Fruit fly (Drosophila melanogaster) whole organism, wandering third instar larva: ENCODE measurements around the gene ida.
A peak's percentile ranks its signal among the peaks of the same experiment; 100 is the strongest.

Experiments used
- Abd-B ChIP-seq: fragments of >200 bp; optimal IDR thresholded peaks from 2 replicates; lab custom pipeline; 2017; ENCODE audit warnings: missing biosample characterization, missing genetic modification characterization
- CG32264 ChIP-seq: fragments of 200-800 bp; sonication (Bioruptor generic); optimal IDR thresholded peaks from 2 replicates; lab custom pipeline; 2016; ENCODE audit warnings: missing biosample characterization, missing genetic modification characterization
- CG9705 ChIP-seq: fragments of 200-800 bp; sonication (Bioruptor generic); optimal IDR thresholded peaks from 2 replicates; lab custom pipeline; 2018; ENCODE audit warnings: missing biosample characterization, mild to moderate bottlenecking, missing genetic modification characterization
- CrebA ChIP-seq: fragments of 200-800 bp; sonication (Bioruptor generic); optimal IDR thresholded peaks from 2 replicates; lab custom pipeline; 2016; ENCODE audit warnings: missing biosample characterization, mild to moderate bottlenecking, missing genetic modification characterization, borderline replicate concordance
- Dfd ChIP-seq: fragments of >200 bp; optimal IDR thresholded peaks from 2 replicates; lab custom pipeline; 2017; ENCODE audit warnings: missing biosample characterization, missing genetic modification characterization
- Dif ChIP-seq: fragments of 200-275, 200-300 bp; sonication (Bioruptor generic); optimal IDR thresholded peaks from 2 replicates; lab custom pipeline; 2018; ENCODE audit warnings: missing biosample characterization, missing genetic modification characterization; ENCODE audit not compliant: partially characterized antibody
- GATAd ChIP-seq: sonication (Bioruptor generic); optimal IDR thresholded peaks from 2 replicates; lab custom pipeline; 2016; ENCODE audit warnings: missing biosample characterization, missing genetic modification characterization
- HLH106 ChIP-seq: fragments of 200-800 bp; optimal IDR thresholded peaks from 3 replicates; lab custom pipeline; 2019; ENCODE audit warnings: missing biosample characterization, mild to moderate bottlenecking, missing genetic modification characterization, moderate library complexity
- Hnf4 ChIP-seq: fragments of 200-800 bp; sonication (Bioruptor generic); optimal IDR thresholded peaks from 2 replicates; lab custom pipeline; 2016; ENCODE audit warnings: missing biosample characterization, mild to moderate bottlenecking, missing genetic modification characterization
- Hr78 ChIP-seq: fragments of >200 bp; optimal IDR thresholded peaks from 2 replicates; lab custom pipeline; 2017; ENCODE audit warnings: missing biosample characterization, missing genetic modification characterization
- Hr83 ChIP-seq: fragments of 200-300 bp; sonication (Bioruptor generic); optimal IDR thresholded peaks from 2 replicates; lab custom pipeline; 2016; ENCODE audit warnings: missing biosample characterization, mild to moderate bottlenecking, missing genetic modification characterization, moderate library complexity; ENCODE audit not compliant: poor library complexity, severe bottlenecking
- Jra ChIP-seq: sonication (Bioruptor generic); optimal IDR thresholded peaks from 2 replicates; lab custom pipeline; 2016; ENCODE audit warnings: missing biosample characterization, missing genetic modification characterization
- Mio ChIP-seq: sonication (Bioruptor generic); optimal IDR thresholded peaks from 2 replicates; lab custom pipeline; 2016; ENCODE audit warnings: missing biosample characterization, missing genetic modification characterization
- Myc ChIP-seq: fragments of >200 bp; optimal IDR thresholded peaks from 2 replicates; lab custom pipeline; 2017
- N ChIP-seq: fragments of >200 bp; optimal IDR thresholded peaks from 2 replicates; lab custom pipeline; 2018; ENCODE audit warnings: missing biosample characterization, missing external identifiers, missing genetic modification characterization
- OdsH ChIP-seq: fragments of 200-800 bp; sonication (Bioruptor generic); optimal IDR thresholded peaks from 2 replicates; lab custom pipeline; 2016; ENCODE audit warnings: missing biosample characterization, mild to moderate bottlenecking, missing genetic modification characterization
- Rel ChIP-seq, 2 experiments: fragments of 200-800 bp; sonication (Bioruptor generic) in 1 of 2; optimal IDR thresholded peaks; 2 replicates in 1 of 2; 3 replicates in 1 of 2; lab custom pipeline; 2016 to 2019; ENCODE audit warnings: mild to moderate bottlenecking in 2 of 2, missing biosample characterization in 2 of 2, missing genetic modification characterization in 2 of 2, moderate library complexity in 1 of 2
- Sp1 ChIP-seq: fragments of 200-800 bp; sonication (Bioruptor generic); optimal IDR thresholded peaks from 3 replicates; lab custom pipeline; 2019; ENCODE audit warnings: missing biosample characterization, mild to moderate bottlenecking, missing genetic modification characterization, moderate library complexity
- Vsx2 ChIP-seq: fragments of 200-300, 225-300 bp; sonication (Bioruptor generic); optimal IDR thresholded peaks from 2 replicates; lab custom pipeline; 2018; ENCODE audit warnings: missing biosample characterization, missing genetic modification characterization; ENCODE audit not compliant: partially characterized antibody
- br ChIP-seq: fragments of 200-800 bp; sonication (Bioruptor generic); optimal IDR thresholded peaks from 2 replicates; lab custom pipeline; 2016; ENCODE audit warnings: missing biosample characterization, missing genetic modification characterization
- brk ChIP-seq: fragments of 200-800 bp; sonication (Bioruptor generic); optimal IDR thresholded peaks from 2 replicates; lab custom pipeline; 2016; ENCODE audit warnings: missing biosample characterization, mild to moderate bottlenecking, missing genetic modification characterization
- dl ChIP-seq, 2 experiments: fragments of 175-275, 200-275 bp in 1 of 2; fragments of 200-275 bp in 1 of 2; sonication (Bioruptor generic); optimal IDR thresholded peaks; lab custom pipeline; 2018; ENCODE audit warnings: mild to moderate bottlenecking in 2 of 2, missing biosample characterization in 2 of 2, missing genetic modification characterization in 2 of 2, moderate library complexity in 2 of 2; ENCODE audit not compliant: partially characterized antibody in 2 of 2, insufficient read depth in 1 of 2
- dmrt93B ChIP-seq: fragments of 200-800 bp; sonication (Bioruptor generic); optimal IDR thresholded peaks from 2 replicates; lab custom pipeline; 2018; ENCODE audit warnings: missing biosample characterization, mild to moderate bottlenecking, missing genetic modification characterization
- dsf ChIP-seq: sonication (Bioruptor generic); optimal IDR thresholded peaks from 2 replicates; lab custom pipeline; 2016; ENCODE audit warnings: missing biosample characterization, missing genetic modification characterization, borderline replicate concordance
- ey ChIP-seq: fragments of 200-800 bp; sonication (Bioruptor generic); optimal IDR thresholded peaks from 2 replicates; lab custom pipeline; 2016; ENCODE audit warnings: missing biosample characterization, missing genetic modification characterization
- foxo ChIP-seq, 2 experiments: fragments of 200-800 bp; sonication (Bioruptor generic); optimal IDR thresholded peaks; 2 replicates in 1 of 2; 3 replicates in 1 of 2; lab custom pipeline; 2016 to 2017; ENCODE audit warnings: missing biosample characterization in 2 of 2, missing genetic modification characterization in 2 of 2
- fru ChIP-seq: fragments of 200-800 bp; sonication (Bioruptor generic); optimal IDR thresholded peaks from 3 replicates; lab custom pipeline; 2016; ENCODE audit warnings: missing biosample characterization, mild to moderate bottlenecking, missing genetic modification characterization
- h ChIP-seq: fragments of 200-800 bp; sonication (Bioruptor generic); optimal IDR thresholded peaks from 3 replicates; lab custom pipeline; 2016; ENCODE audit warnings: missing biosample characterization, mild to moderate bottlenecking, missing genetic modification characterization
- jim ChIP-seq: fragments of 175-275, 200-325 bp; sonication (Bioruptor generic); optimal IDR thresholded peaks from 2 replicates; lab custom pipeline; 2016; ENCODE audit warnings: missing biosample characterization, mild to moderate bottlenecking, missing genetic modification characterization
- lola ChIP-seq: fragments of >200 bp; optimal IDR thresholded peaks from 2 replicates; lab custom pipeline; 2017; ENCODE audit warnings: missing biosample characterization, missing genetic modification characterization
- pan ChIP-seq: fragments of >200 bp; optimal IDR thresholded peaks from 2 replicates; lab custom pipeline; 2017
- psq ChIP-seq: fragments of 200-800 bp; sonication (Bioruptor generic); optimal IDR thresholded peaks from 3 replicates; lab custom pipeline; 2017; ENCODE audit warnings: missing biosample characterization, mild to moderate bottlenecking, missing genetic modification characterization, moderate library complexity
- rgr ChIP-seq: fragments of 200-800 bp; sonication (Bioruptor generic); optimal IDR thresholded peaks from 3 replicates; lab custom pipeline; 2016; ENCODE audit warnings: missing biosample characterization, mild to moderate bottlenecking, missing genetic modification characterization
- sage ChIP-seq: fragments of 200-800 bp; sonication (Bioruptor generic); optimal IDR thresholded peaks from 2 replicates; lab custom pipeline; 2016; ENCODE audit warnings: missing biosample characterization, mild to moderate bottlenecking, missing genetic modification characterization
- sv ChIP-seq: fragments of 200-800 bp; sonication (Bioruptor generic); optimal IDR thresholded peaks from 3 replicates; lab custom pipeline; 2016; ENCODE audit warnings: missing biosample characterization, missing genetic modification characterization
- tai ChIP-seq: sonication (Bioruptor generic); optimal IDR thresholded peaks from 2 replicates; lab custom pipeline; 2016; ENCODE audit warnings: missing biosample characterization, missing genetic modification characterization
- usp ChIP-seq: fragments of >200 bp; optimal IDR thresholded peaks from 2 replicates; lab custom pipeline; 2017; ENCODE audit warnings: missing biosample characterization, missing genetic modification characterization
- woc ChIP-seq: sonication (Bioruptor generic); optimal IDR thresholded peaks from 2 replicates; lab custom pipeline; 2016; ENCODE audit warnings: missing biosample characterization, mild to moderate bottlenecking, missing genetic modification characterization

Gene ida

dm6 chr3L:3928205-3928942 lies 23.2 kb downstream of the ida start:
- TF ChIP-seq brk (GFP tag; lab: Kevin White, UChicago), result peak; percentile 85
- TF ChIP-seq woc (GFP tag; lab: Kevin White, UChicago), result peak; percentile 57
- TF ChIP-seq h (GFP tag; lab: Kevin White, UChicago), result peak; percentile 97
- peak; percentile 79 for TF ChIP-seq sage
- peak; percentile 92 for TF ChIP-seq Hnf4
- no peak for TF ChIP-seq Dfd (GFP tag; lab: Kevin White, UChicago)
- TF ChIP-seq OdsH (GFP tag; lab: Kevin White, UChicago), result peak; percentile 95
- no peak for TF ChIP-seq N (GFP tag; lab: Kevin White, UChicago)
- TF ChIP-seq Hr83, result peak; percentile 70
- TF ChIP-seq dmrt93B (GFP tag; lab: Kevin White, UChicago), result peak; percentile 79
- no peak for TF ChIP-seq dl (GFP tag; optimal IDR thresholded peaks at IDR 0.05; lab: Kevin White, UChicago; ENCODE audit: insufficient read depth in 1 of 2, partially characterized antibody in 2 of 2)
- TF ChIP-seq ey, result peak; percentile 97
- TF ChIP-seq psq (GFP tag; lab: Kevin White, UChicago), result peak; percentile 89
- peak; percentile 84 for TF ChIP-seq Jra (GFP tag; lab: Kevin White, UChicago)
- peak; percentile 87 for TF ChIP-seq tai (GFP tag; lab: Kevin White, UChicago)
- peak; percentile 75 for TF ChIP-seq CG32264 (GFP tag; lab: Kevin White, UChicago)
- peak; percentile 84 for TF ChIP-seq GATAd (GFP tag; lab: Kevin White, UChicago)
- TF ChIP-seq Hr78 (GFP tag; lab: Kevin White, UChicago), result no peak
- TF ChIP-seq pan (lab: Kevin White, UChicago), result no peak
- TF ChIP-seq Myc, result no peak
- TF ChIP-seq Sp1 (GFP tag; lab: Kevin White, UChicago), result peak; percentile 91
- peak; percentile 24 for TF ChIP-seq jim (GFP tag; lab: Kevin White, UChicago)
- peak; percentile 37 to 95 for TF ChIP-seq foxo (GFP tag; optimal IDR thresholded peaks at IDR 0.05; lab: Kevin White, UChicago)
- TF ChIP-seq HLH106 (tag; lab: Kevin White, UChicago), result peak; percentile 92
- no peak for TF ChIP-seq usp (GFP tag; lab: Kevin White, UChicago)
- TF ChIP-seq CrebA (GFP tag; lab: Kevin White, UChicago), result peak; percentile 77
- peak; percentile 74 for TF ChIP-seq dsf
- TF ChIP-seq Dif (GFP tag; lab: Kevin White, UChicago), result no peak
- TF ChIP-seq fru (GFP tag; lab: Kevin White, UChicago), result peak; percentile 93
- peak; percentile 97 for TF ChIP-seq rgr (GFP tag; lab: Kevin White, UChicago)
- TF ChIP-seq br (GFP tag; lab: Kevin White, UChicago), result peak; percentile 94
- no peak for TF ChIP-seq Abd-B (GFP tag; lab: Kevin White, UChicago)
- peak; percentile 71 for TF ChIP-seq Mio (GFP tag; lab: Kevin White, UChicago)
- peak; percentile 78 for TF ChIP-seq CG9705 (GFP tag; lab: Kevin White, UChicago)
- TF ChIP-seq Rel (GFP tag; optimal IDR thresholded peaks at IDR 0.05; lab: Kevin White, UChicago), result peak; percentile 58
- peak; percentile 74 for TF ChIP-seq Rel (tag; optimal IDR thresholded peaks at IDR 0.05; lab: Kevin White, UChicago)
- TF ChIP-seq sv (GFP tag; lab: Kevin White, UChicago), result peak; percentile 88
- TF ChIP-seq, all 38 proteins: peak for 27

dm6 chr3L:3928943-3929785 lies 24.0 kb downstream of the ida start:
- TF ChIP-seq dmrt93B (GFP tag; lab: Kevin White, UChicago) (no peak), fru (GFP tag; lab: Kevin White, UChicago) (no peak), Hr78 (GFP tag; lab: Kevin White, UChicago) (no peak), Dif (GFP tag; lab: Kevin White, UChicago) (peak; percentile 5), dl (GFP tag; optimal IDR thresholded peaks at IDR 0.05; lab: Kevin White, UChicago; ENCODE audit: insufficient read depth in 1 of 2, partially characterized antibody in 2 of 2) (no peak), CG32264 (GFP tag; lab: Kevin White, UChicago) (no peak), Rel (GFP tag; optimal IDR thresholded peaks at IDR 0.05; lab: Kevin White, UChicago) (no peak), Rel (tag; optimal IDR thresholded peaks at IDR 0.05; lab: Kevin White, UChicago) (peak; percentile 44), foxo (GFP tag; optimal IDR thresholded peaks at IDR 0.05; lab: Kevin White, UChicago) (no peak), tai (GFP tag; lab: Kevin White, UChicago) (no peak), h (GFP tag; lab: Kevin White, UChicago) (peak; percentile 38), brk (GFP tag; lab: Kevin White, UChicago) (no peak), HLH106 (tag; lab: Kevin White, UChicago) (no peak), lola (GFP tag; lab: Kevin White, UChicago) (no peak), GATAd (GFP tag; lab: Kevin White, UChicago) (no peak), Dfd (GFP tag; lab: Kevin White, UChicago) (no peak), ey (no peak), Hnf4 (no peak), CG9705 (GFP tag; lab: Kevin White, UChicago) (no peak), Vsx2 (GFP tag; lab: Kevin White, UChicago) (no peak)
